Worm (Caenorhabditis elegans) whole organism, L3 larva: ENCODE data around the gene comt-3.

Experiments used
- R02D3.7 ChIP-seq: fragments of 150-350 bp; optimal IDR thresholded peaks from 2 replicates; lab custom pipeline; 2014; ENCODE audit warnings: missing biosample characterization, missing genetic modification characterization
- egl-27 ChIP-seq: sonication (generic microtip); optimal IDR thresholded peaks from 4 replicates; lab custom pipeline; 2017; ENCODE audit warnings: missing biosample characterization, missing genetic modification reagents, missing genetic modification characterization
- fos-1 ChIP-seq: fragments of 150-350 bp; optimal IDR thresholded peaks from 2 replicates; lab custom pipeline; 2014; ENCODE audit warnings: missing biosample characterization, missing genetic modification characterization
- lsy-12 ChIP-seq: sonication (generic microtip); optimal IDR thresholded peaks from 2 replicates; lab custom pipeline; 2016; ENCODE audit warnings: mild to moderate bottlenecking, missing genetic modification characterization, missing compliant biosample characterization
- mdl-1 ChIP-seq: fragments of 150-350 bp; optimal IDR thresholded peaks from 2 replicates; lab custom pipeline; 2014; ENCODE audit warnings: missing biosample characterization, missing genetic modification characterization
- nhr-23 ChIP-seq: fragments of 150-350 bp; optimal IDR thresholded peaks from 2 replicates; lab custom pipeline; 2014; ENCODE audit warnings: missing biosample characterization, missing genetic modification reagents, missing genetic modification characterization
- nhr-28 ChIP-seq: fragments of 150-350 bp; optimal IDR thresholded peaks from 2 replicates; lab custom pipeline; 2014; ENCODE audit warnings: missing biosample characterization, missing genetic modification characterization
- nhr-76 ChIP-seq: fragments of 150-350 bp; sonication (generic microtip); optimal IDR thresholded peaks from 5 replicates; lab custom pipeline; 2014; ENCODE audit warnings: missing biosample characterization, missing genetic modification characterization
- nhr-77 ChIP-seq: fragments of 150-350 bp; optimal IDR thresholded peaks from 2 replicates; lab custom pipeline; 2014; ENCODE audit warnings: missing biosample characterization, missing genetic modification characterization
- pha-4 ChIP-seq: fragments of 150-350 bp; optimal IDR thresholded peaks from 2 replicates; lab custom pipeline; 2014; ENCODE audit warnings: missing biosample characterization, missing genetic modification reagents, missing genetic modification characterization
- pqm-1 ChIP-seq: fragments of 150-350 bp; optimal IDR thresholded peaks from 2 replicates; lab custom pipeline; 2017; ENCODE audit warnings: missing biosample characterization, missing genetic modification characterization, inconsistent platforms
- zag-1 ChIP-seq: fragments of 150-350 bp; optimal IDR thresholded peaks from 2 replicates; lab custom pipeline; 2014; ENCODE audit warnings: missing biosample characterization, missing genetic modification characterization

ce11 chrV:2105976-2106375, 48.6 kb downstream of the comt-3 start, which contains the start of gene F22F7.4:
- TF ChIP-seq nhr-77 (tag; lab: Kevin White, UChicago) (no peak), fos-1 (tag; lab: Kevin White, UChicago) (no peak), zag-1 (no peak), nhr-28 (no peak), nhr-23 (tag; lab: Kevin White, UChicago) (no peak), R02D3.7 (tag; lab: Kevin White, UChicago) (no peak), mdl-1 (tag; lab: Kevin White, UChicago) (no peak), egl-27 (tag; lab: Kevin White, UChicago) (no peak), pha-4 (tag; lab: Kevin White, UChicago) (no peak), lsy-12 (tag; lab: Kevin White, UChicago) (no peak), nhr-76 (tag; lab: Kevin White, UChicago) (no peak), pqm-1 (tag; lab: Kevin White, UChicago) (no peak)
